Worm (Caenorhabditis elegans) whole organism, L1 larva: ENCODE results near the gene col-147.

Experiments
- ces-1 ChIP-seq: fragments of 150-350 bp; optimal IDR thresholded peaks from 2 replicates; lab custom pipeline; 2014; ENCODE audit warnings: missing biosample characterization, missing genetic modification reagents, missing genetic modification characterization
- lin-39 ChIP-seq: fragments of 150-350 bp; optimal IDR thresholded peaks from 2 replicates; lab custom pipeline; 2014; ENCODE audit warnings: missing biosample characterization, missing genetic modification reagents, missing genetic modification characterization
- lsy-2 ChIP-seq, 2 experiments: fragments of 150-350 bp; optimal IDR thresholded peaks; 2 replicates each; lab custom pipeline; 2014; ENCODE audit warnings: missing biosample characterization in 2 of 2, missing genetic modification characterization in 2 of 2
- mep-1 ChIP-seq: fragments of 150-350 bp; optimal IDR thresholded peaks from 2 replicates; lab custom pipeline; 2014; ENCODE audit warnings: missing biosample characterization, missing genetic modification characterization
- nhr-11 ChIP-seq: fragments of 150-350 bp; optimal IDR thresholded peaks from 2 replicates; lab custom pipeline; 2014; ENCODE audit warnings: missing biosample characterization, missing genetic modification characterization
- nhr-237 ChIP-seq: fragments of 150-350 bp; optimal IDR thresholded peaks from 2 replicates; lab custom pipeline; 2014; ENCODE audit warnings: missing biosample characterization, missing genetic modification characterization
- nhr-28 ChIP-seq: fragments of 150-350 bp; optimal IDR thresholded peaks from 2 replicates; lab custom pipeline; 2014; ENCODE audit warnings: missing biosample characterization, missing genetic modification characterization
- pqm-1 ChIP-seq: sonication (generic microtip); optimal IDR thresholded peaks from 3 replicates; lab custom pipeline; 2017; ENCODE audit warnings: missing biosample characterization, missing genetic modification characterization
- rnt-1 ChIP-seq: sonication (generic microtip); optimal IDR thresholded peaks from 2 replicates; lab custom pipeline; 2016; ENCODE audit warnings: mild to moderate bottlenecking, missing genetic modification characterization, moderate library complexity, missing compliant biosample characterization
- tbx-2 ChIP-seq: sonication (generic microtip); optimal IDR thresholded peaks from 2 replicates; lab custom pipeline; 2016; ENCODE audit warnings: missing genetic modification characterization, missing compliant biosample characterization
- unc-130 ChIP-seq: fragments of 150-350 bp; optimal IDR thresholded peaks from 2 replicates; lab custom pipeline; 2017; ENCODE audit warnings: missing biosample characterization, missing genetic modification characterization, inconsistent platforms
- unc-62 ChIP-seq: fragments of 150-350 bp; optimal IDR thresholded peaks from 2 replicates; lab custom pipeline; 2014; ENCODE audit warnings: missing biosample characterization, missing genetic modification reagents, missing genetic modification characterization

ce11 chrV:9588574-9588973, 44.6 kb downstream of the col-147 start:
- TF ChIP-seq nhr-11 (tag; lab: Kevin White, UChicago) (no peak), lsy-2 (tag; optimal IDR thresholded peaks at IDR 0.05; lab: Kevin White, UChicago) (no peak), nhr-237 (tag; lab: Kevin White, UChicago) (no peak), unc-130 (no peak), rnt-1 (no peak), nhr-28 (tag; lab: Kevin White, UChicago) (no peak), pqm-1 (no peak), mep-1 (tag; lab: Kevin White, UChicago) (peak; percentile 16), lin-39 (tag; lab: Kevin White, UChicago) (no peak), ces-1 (no peak), unc-62 (GFP tag; lab: Kevin White, UChicago) (no peak), tbx-2 (no peak)
